Fruit fly (Drosophila melanogaster) whole organism, embryonic: ENCODE results near the gene Pgd.

ENCODE experiments used
- Atf-2 ChIP-seq: fragments of 200-800 bp; sonication (Bioruptor generic); optimal IDR thresholded peaks from 2 replicates; lab custom pipeline; 2016; ENCODE audit warnings: missing biosample characterization, missing genetic modification characterization
- Bdp1 ChIP-seq: fragments of 200-800 bp; sonication (Bioruptor generic); optimal IDR thresholded peaks from 3 replicates; lab custom pipeline; 2016; ENCODE audit warnings: missing biosample characterization, missing genetic modification characterization
- CG12659 ChIP-seq: fragments of 200-800 bp; sonication (Bioruptor generic); optimal IDR thresholded peaks from 3 replicates; lab custom pipeline; 2017; ENCODE audit warnings: mild to moderate bottlenecking, missing biosample characterization, missing genetic modification reagents, missing genetic modification characterization
- CG13894 ChIP-seq: fragments of 200-800 bp; sonication (Bioruptor generic); optimal IDR thresholded peaks from 3 replicates; lab custom pipeline; 2018; ENCODE audit warnings: missing biosample characterization, mild to moderate bottlenecking, missing genetic modification characterization, moderate library complexity
- CG16779 ChIP-seq: fragments of 200-800 bp; sonication (Bioruptor generic); IDR thresholded peaks from 2 replicates; pipeline ENCODE4 v1.3.6; 2022; ENCODE audit warnings: missing biosample characterization, missing genetic modification characterization
- CG2120 ChIP-seq: fragments of 200-800 bp; sonication (Bioruptor generic); optimal IDR thresholded peaks from 3 replicates; lab custom pipeline; 2016; ENCODE audit warnings: missing biosample characterization, missing genetic modification characterization
- CG2129 ChIP-seq: fragments of 200-800 bp; sonication (Bioruptor generic); IDR thresholded peaks from 2 replicates; pipeline ENCODE4 v1.3.6; 2022; ENCODE audit warnings: missing biosample characterization, missing genetic modification characterization; ENCODE audit not compliant: partially characterized antibody
- CG2875 ChIP-seq: fragments of 200-800 bp; sonication (Bioruptor generic); optimal IDR thresholded peaks from 2 replicates; lab custom pipeline; 2017; ENCODE audit warnings: missing biosample characterization, mild to moderate bottlenecking, missing genetic modification characterization, missing genetic modification reagents
- CG30403 ChIP-seq: fragments of 200-800 bp; sonication (Bioruptor generic); optimal IDR thresholded peaks from 3 replicates; lab custom pipeline; 2016; ENCODE audit warnings: missing biosample characterization, missing genetic modification characterization
- CG31388 ChIP-seq: fragments of 200-800 bp; sonication (Bioruptor generic); optimal IDR thresholded peaks from 2 replicates; lab custom pipeline; 2016; ENCODE audit warnings: missing biosample characterization, missing genetic modification characterization
- CG32772 ChIP-seq: fragments of 200-800 bp; sonication (Bioruptor generic); IDR thresholded peaks from 2 replicates; pipeline ENCODE4 v1.3.6; 2022; ENCODE audit warnings: missing biosample characterization, missing genetic modification characterization
- CG3281 ChIP-seq: fragments of 200-800 bp; sonication (Bioruptor generic); optimal IDR thresholded peaks from 3 replicates; lab custom pipeline; 2017; ENCODE audit warnings: missing biosample characterization, mild to moderate bottlenecking, missing genetic modification characterization
- CG3407 ChIP-seq: fragments of 200-800 bp; sonication (Bioruptor generic); optimal IDR thresholded peaks from 2 replicates; lab custom pipeline; 2018; ENCODE audit warnings: missing biosample characterization, mild to moderate bottlenecking, missing genetic modification characterization
- CG43689 ChIP-seq: fragments of 200-800 bp; sonication (Bioruptor generic); IDR thresholded peaks from 2 replicates; pipeline ENCODE4 v1.3.6; 2022; ENCODE audit warnings: missing biosample characterization, missing genetic modification characterization
- CG4424 ChIP-seq: fragments of 200-800 bp; sonication (Bioruptor generic); optimal IDR thresholded peaks from 3 replicates; lab custom pipeline; 2016; ENCODE audit warnings: missing biosample characterization, missing genetic modification characterization
- CG4820 ChIP-seq: fragments of 200-800 bp; sonication (Bioruptor generic); optimal IDR thresholded peaks from 3 replicates; lab custom pipeline; 2016; ENCODE audit warnings: missing biosample characterization, missing genetic modification characterization
- CG4854 ChIP-seq: fragments of 200-800 bp; sonication (Bioruptor generic); optimal IDR thresholded peaks from 2 replicates; lab custom pipeline; 2016; ENCODE audit warnings: missing biosample characterization, missing genetic modification characterization, inconsistent platforms
- CG6175 ChIP-seq: fragments of 200-800 bp; sonication (Bioruptor generic); IDR thresholded peaks from 3 replicates; pipeline ENCODE4 v1.3.6; 2022; ENCODE audit warnings: missing biosample characterization, missing genetic modification characterization
- CG8478 ChIP-seq: fragments of >200 bp; optimal IDR thresholded peaks from 2 replicates; lab custom pipeline; 2018
- CG9727 ChIP-seq: fragments of 200-800 bp; sonication (Bioruptor generic); optimal IDR thresholded peaks from 3 replicates; lab custom pipeline; 2017; ENCODE audit warnings: missing biosample characterization, mild to moderate bottlenecking, missing genetic modification characterization
- CG9817 ChIP-seq: fragments of 200-800 bp; sonication (Bioruptor generic); optimal IDR thresholded peaks from 2 replicates; lab custom pipeline; 2018; ENCODE audit warnings: missing biosample characterization, mild to moderate bottlenecking, missing genetic modification characterization, moderate library complexity
- CkIIα-i1 ChIP-seq: fragments of 200-800 bp; sonication (Bioruptor generic); IDR thresholded peaks from 2 replicates; pipeline ENCODE4 v1.3.6; 2022; ENCODE audit warnings: missing biosample characterization, missing genetic modification characterization
- CoRest ChIP-seq: fragments of 200-800 bp; sonication (Bioruptor generic); optimal IDR thresholded peaks from 3 replicates; lab custom pipeline; 2018; ENCODE audit warnings: missing biosample characterization, mild to moderate bottlenecking, missing genetic modification characterization, moderate library complexity
- Deaf1 ChIP-seq: fragments of 200-800 bp; optimal IDR thresholded peaks from 3 replicates; lab custom pipeline; 2019; ENCODE audit warnings: missing biosample characterization, mild to moderate bottlenecking, missing genetic modification characterization, moderate library complexity
- Dll ChIP-seq: fragments of 200-800 bp; sonication (Bioruptor generic); IDR thresholded peaks from 4 replicates; pipeline ENCODE4 v1.3.6; 2022; ENCODE audit warnings: missing biosample characterization, missing genetic modification characterization; ENCODE audit not compliant: partially characterized antibody
- Eip74EF ChIP-seq, 2 experiments: fragments of 200-800 bp in 1 of 2; fragments of >200 bp in 1 of 2; sonication (Bioruptor generic) in 1 of 2; optimal IDR thresholded peaks; 2 replicates each; lab custom pipeline; 2017 to 2019; ENCODE audit warnings: missing biosample characterization in 2 of 2, missing genetic modification characterization in 2 of 2, mild to moderate bottlenecking in 1 of 2, moderate library complexity in 1 of 2
- Ets97D ChIP-seq: fragments of 200-800 bp; sonication (Bioruptor generic); optimal IDR thresholded peaks from 3 replicates; lab custom pipeline; 2016; ENCODE audit warnings: missing biosample characterization, missing genetic modification characterization
- HHEX ChIP-seq: fragments of 200-800 bp; sonication (Bioruptor generic); optimal IDR thresholded peaks from 3 replicates; lab custom pipeline; 2017; ENCODE audit warnings: missing biosample characterization, mild to moderate bottlenecking, missing genetic modification characterization, missing genetic modification reagents
- Hmx ChIP-seq: fragments of 200-800 bp; sonication (Bioruptor generic); optimal IDR thresholded peaks from 2 replicates; lab custom pipeline; 2016; ENCODE audit warnings: missing biosample characterization, missing genetic modification characterization
- Kr ChIP-seq: fragments of 200-800 bp; sonication (Bioruptor generic); optimal IDR thresholded peaks from 2 replicates; lab custom pipeline; 2017; ENCODE audit warnings: missing biosample characterization, mild to moderate bottlenecking, missing genetic modification characterization
- Max ChIP-seq: fragments of 200-800 bp; sonication (Bioruptor generic); optimal IDR thresholded peaks from 2 replicates; lab custom pipeline; 2016; ENCODE audit warnings: missing biosample characterization, mild to moderate bottlenecking, missing genetic modification characterization
- NFAT ChIP-seq: fragments of 200-800 bp; sonication (Bioruptor generic); IDR thresholded peaks from 2 replicates; pipeline ENCODE4 v1.3.6; 2022; ENCODE audit warnings: missing biosample characterization, missing genetic modification characterization
- Sox100B ChIP-seq: fragments of 200-800 bp; sonication (Bioruptor generic); optimal IDR thresholded peaks from 3 replicates; lab custom pipeline; 2018; ENCODE audit warnings: missing biosample characterization, mild to moderate bottlenecking, missing genetic modification characterization
- cato ChIP-seq: fragments of 200-800 bp; sonication (Bioruptor generic); optimal IDR thresholded peaks from 2 replicates; lab custom pipeline; 2016; ENCODE audit warnings: missing biosample characterization, missing genetic modification characterization, borderline replicate concordance
- cg ChIP-seq: fragments of 200-800 bp; sonication (Bioruptor generic); optimal IDR thresholded peaks from 3 replicates; lab custom pipeline; 2019; ENCODE audit warnings: missing biosample characterization, mild to moderate bottlenecking, missing genetic modification characterization, moderate library complexity
- corto ChIP-seq: fragments of 200-800 bp; sonication (Bioruptor generic); optimal IDR thresholded peaks from 2 replicates; lab custom pipeline; 2016; ENCODE audit warnings: missing biosample characterization, mild to moderate bottlenecking, missing genetic modification characterization, moderate library complexity
- crp ChIP-seq, 2 experiments: fragments of 200-800 bp; sonication (Bioruptor generic); optimal IDR thresholded peaks; 2 replicates in 1 of 2; 3 replicates in 1 of 2; lab custom pipeline; 2017; ENCODE audit warnings: missing biosample characterization in 2 of 2, missing genetic modification characterization in 2 of 2, mild to moderate bottlenecking in 1 of 2, moderate library complexity in 1 of 2
- dpn ChIP-seq, 2 experiments: fragments of 200-800 bp; sonication (Bioruptor generic); optimal IDR thresholded peaks; 3 replicates each; lab custom pipeline; 2016; ENCODE audit warnings: missing biosample characterization in 2 of 2, missing genetic modification characterization in 2 of 2
- esg ChIP-seq: fragments of 200-800 bp; sonication (Bioruptor generic); conservative IDR thresholded peaks from 2 replicates; pipeline ENCODE4 v1.3.6; 2022; ENCODE audit warnings: missing biosample characterization, missing genetic modification characterization
- hb ChIP-seq: fragments of 200-800 bp; sonication (Bioruptor generic); IDR thresholded peaks from 3 replicates; pipeline ENCODE4 v1.3.6; 2022; ENCODE audit warnings: missing biosample characterization, missing genetic modification characterization; ENCODE audit not compliant: partially characterized antibody
- lbe ChIP-seq: fragments of 200-800 bp; sonication (Bioruptor generic); optimal IDR thresholded peaks from 2 replicates; lab custom pipeline; 2016; ENCODE audit warnings: missing biosample characterization, mild to moderate bottlenecking, missing genetic modification characterization
- luna ChIP-seq: fragments of 200-800 bp; sonication (Bioruptor generic); optimal IDR thresholded peaks from 2 replicates; lab custom pipeline; 2016; ENCODE audit warnings: missing biosample characterization, missing genetic modification characterization
- mam ChIP-seq: fragments of 200-800 bp; sonication (Bioruptor generic); optimal IDR thresholded peaks from 3 replicates; lab custom pipeline; 2016; ENCODE audit warnings: missing biosample characterization, missing genetic modification characterization
- pros ChIP-seq: fragments of 200-800 bp; sonication (Bioruptor generic); optimal IDR thresholded peaks from 3 replicates; lab custom pipeline; 2019; ENCODE audit warnings: missing biosample characterization, mild to moderate bottlenecking, missing genetic modification characterization, moderate library complexity
- sob ChIP-seq: fragments of 200-800 bp; sonication (Bioruptor generic); IDR thresholded peaks from 2 replicates; pipeline ENCODE4 v1.3.6; 2022; ENCODE audit warnings: missing biosample characterization, missing genetic modification characterization
- vfl ChIP-seq: fragments of 200-800 bp; sonication (Bioruptor generic); optimal IDR thresholded peaks from 2 replicates; lab custom pipeline; 2016; ENCODE audit warnings: missing biosample characterization, missing genetic modification characterization
- wek ChIP-seq: fragments of 200-800 bp; sonication (Bioruptor generic); optimal IDR thresholded peaks from 3 replicates; lab custom pipeline; 2018; ENCODE audit warnings: missing biosample characterization, mild to moderate bottlenecking, missing genetic modification characterization, moderate library complexity
- zfh2 ChIP-seq: fragments of 200-800 bp; sonication (Bioruptor generic); optimal IDR thresholded peaks from 2 replicates; lab custom pipeline; 2016; ENCODE audit warnings: missing biosample characterization, missing genetic modification characterization

Pgd gene

dm6 chrX:2123013-2123964 is 21.6 kb upstream of the Pgd start, which contains the start of gene ph-d (continued):
- TF ChIP-seq CG6175, result peak; percentile 62; the same call in 2 of the 3 replicates
- no peak for TF ChIP-seq luna (GFP tag; lab: Kevin White, UChicago)
- peak in 1 of 2 experiments; percentile 8 for TF ChIP-seq crp (GFP tag; optimal IDR thresholded peaks at IDR 0.05; lab: Kevin White, UChicago)
- peak; percentile 100 for TF ChIP-seq pros (GFP tag; lab: Kevin White, UChicago)
- no peak for TF ChIP-seq Hmx (GFP tag; lab: Kevin White, UChicago)
- TF ChIP-seq CG2120, result peak; percentile 62
- TF ChIP-seq CG13894, result peak; percentile 65
- no peak for TF ChIP-seq hb (GFP tag; lab: Robert Waterston, UW)
- TF ChIP-seq Kr (GFP tag; lab: Kevin White, UChicago), result no peak
- no peak for TF ChIP-seq corto (GFP tag; lab: Kevin White, UChicago)
- TF ChIP-seq CG4424 (GFP tag; lab: Kevin White, UChicago), result peak; percentile 35
- TF ChIP-seq CoRest (tag; lab: Kevin White, UChicago), result peak; percentile 22
- peak; percentile 1 for TF ChIP-seq vfl (GFP tag; lab: Kevin White, UChicago)
- no peak for TF ChIP-seq cato
- peak; percentile 60 for TF ChIP-seq Sox100B (GFP tag; lab: Kevin White, UChicago)
- no peak for TF ChIP-seq Bdp1 (GFP tag; lab: Kevin White, UChicago)
- TF ChIP-seq Deaf1 (tag; lab: Kevin White, UChicago), result peak; percentile 84
- TF ChIP-seq esg (GFP tag; lab: Robert Waterston, UW), result 0 out of 2 replicates have a peak, but pooled peaks have one; percentile 19
- TF ChIP-seq CG43689, result no peak
- peak; percentile 34; the same call in 1 of the 2 replicates for TF ChIP-seq sob (GFP tag; lab: Robert Waterston, UW)
- TF ChIP-seq CG4854, result peak; percentile 14
- TF ChIP-seq CG30403 (GFP tag; lab: Kevin White, UChicago), result peak; percentile 42
- TF ChIP-seq cg (GFP tag; lab: Kevin White, UChicago), result peak; percentile 97
- TF ChIP-seq Eip74EF (GFP tag; optimal IDR thresholded peaks at IDR 0.05; lab: Kevin White, UChicago), result no peak
- TF ChIP-seq Max (GFP tag; lab: Kevin White, UChicago), result peak; percentile 26
- TF ChIP-seq CG8478 (lab: Kevin White, UChicago), result peak; percentile 96
- TF ChIP-seq Ets97D (GFP tag; lab: Kevin White, UChicago), result peak; percentile 43
- peak; percentile 45 for TF ChIP-seq CG3281 (GFP tag; lab: Kevin White, UChicago)
- TF ChIP-seq CG3407 (GFP tag; lab: Kevin White, UChicago), result peak; percentile 25
- TF ChIP-seq wek (GFP tag; lab: Kevin White, UChicago), result no peak
- peak; percentile 13 for TF ChIP-seq CG9817 (tag; lab: Kevin White, UChicago)
- TF ChIP-seq CG4820 (GFP tag; lab: Kevin White, UChicago), result no peak
- TF ChIP-seq mam, result no peak
- no peak for TF ChIP-seq Atf-2 (GFP tag; lab: Kevin White, UChicago)
- TF ChIP-seq CkIIα-i1 (GFP tag; lab: Robert Waterston, UW), result no peak
- TF ChIP-seq Dll (GFP tag; lab: Robert Waterston, UW), result no peak
- TF ChIP-seq CG12659 (GFP tag; lab: Kevin White, UChicago), result peak; percentile 58
- TF ChIP-seq NFAT (GFP tag; lab: Robert Waterston, UW), result peak; percentile 45
- no peak for TF ChIP-seq lbe (GFP tag; lab: Kevin White, UChicago)
- TF ChIP-seq dpn (GFP tag; optimal IDR thresholded peaks at IDR 0.05; lab: Kevin White, UChicago), result peak in 1 of 2 experiments; percentile 7
- TF ChIP-seq CG32772 (GFP tag; lab: Robert Waterston, UW), result 0 out of 2 replicates have a peak, but pooled peaks have one; percentile 6
- TF ChIP-seq CG31388 (GFP tag; lab: Kevin White, UChicago), result no peak
- no peak for TF ChIP-seq CG2129 (GFP tag; lab: Robert Waterston, UW)
- TF ChIP-seq CG9727 (GFP tag; lab: Kevin White, UChicago), result peak; percentile 51
- no peak for TF ChIP-seq CG16779
- TF ChIP-seq HHEX, result peak; percentile 63
- TF ChIP-seq zfh2 (GFP tag; lab: Kevin White, UChicago), result no peak
- no peak for TF ChIP-seq CG2875 (GFP tag; lab: Kevin White, UChicago)
